Worm (Caenorhabditis elegans): Measurements from ENCODE around the gene F45B8.5.

- TF ChIP-seq dmd-4 (tag; optimal IDR thresholded peaks at IDR 0.05) (no peak), nhr-237 (tag; optimal IDR thresholded peaks at IDR 0.05) (no peak), nhr-10 (tag; optimal IDR thresholded peaks at IDR 0.05) (no peak), gmeb-1 (tag; optimal IDR thresholded peaks at IDR 0.05) (no peak), elt-1 (tag; optimal IDR thresholded peaks at IDR 0.05) (no peak), unc-62 (GFP tag; optimal IDR thresholded peaks at IDR 0.05) (no peak), ztf-4 (tag; optimal IDR thresholded peaks at IDR 0.05) (no peak), nhr-23 (tag; optimal IDR thresholded peaks at IDR 0.05) (no peak), nhr-12 (tag; optimal IDR thresholded peaks at IDR 0.05) (no peak), unc-55 (GFP tag; optimal IDR thresholded peaks at IDR 0.05) (no peak), egl-27 (tag; optimal IDR thresholded peaks at IDR 0.05) (no peak), lsy-2 (tag; optimal IDR thresholded peaks at IDR 0.05) (no peak), C34F6.9 (tag; optimal IDR thresholded peaks at IDR 0.05) (no peak)
These were observed 3.4 kb upstream of the F45B8.5 start, which contains the start of gene rgs-10 for ce11 chrX:14962456-14962855.

Data from whole organism, L2 larva.